Fruit fly (Drosophila melanogaster): Measurements from ENCODE around the gene Qtzl.

Qtzl gene

dm6 chr2L:12006397-12007330, 11.1 kb downstream of the Qtzl start (continued):
- peak; percentile 57 for TF ChIP-seq Atf3 (GFP tag; optimal IDR thresholded peaks at IDR 0.05)
- TF ChIP-seq CG8359 (GFP tag; optimal IDR thresholded peaks at IDR 0.05; ENCODE audit: borderline replicate concordance): no peak
- no peak for TF ChIP-seq MBD-R2 (GFP tag; IDR thresholded peaks at IDR 0.05)
- no peak for TF ChIP-seq Sry-δ (GFP tag; optimal IDR thresholded peaks at IDR 0.05)
- no peak for TF ChIP-seq ttk (GFP tag; IDR thresholded peaks at IDR 0.05)
- TF ChIP-seq z (GFP tag; IDR thresholded peaks at IDR 0.05): no peak
- TF ChIP-seq repo (GFP tag; optimal IDR thresholded peaks at IDR 0.05): peak; percentile 15
- TF ChIP-seq en (GFP tag; optimal IDR thresholded peaks at IDR 0.05): peak; percentile 51
- TF ChIP-seq CG13296 (GFP tag; optimal IDR thresholded peaks at IDR 0.05): peak; percentile 98
- TF ChIP-seq CG15269 (tag; optimal IDR thresholded peaks at IDR 0.05): peak; percentile 96
- TF ChIP-seq CG11247 (GFP tag; IDR thresholded peaks at IDR 0.05): no peak
- no peak for TF ChIP-seq hb (GFP tag; IDR thresholded peaks at IDR 0.05; ENCODE audit: partially characterized antibody)
- TF ChIP-seq CG8388 (GFP tag; optimal IDR thresholded peaks at IDR 0.05): peak; percentile 94
- TF ChIP-seq B-H2 (GFP tag; optimal IDR thresholded peaks at IDR 0.05): peak; percentile 72
- no peak for TF ChIP-seq CG2129 (GFP tag; IDR thresholded peaks at IDR 0.05; ENCODE audit: partially characterized antibody)
- TF ChIP-seq CG1529 (GFP tag; optimal IDR thresholded peaks at IDR 0.05): peak; percentile 86
- no peak for TF ChIP-seq Elba2 (GFP tag; optimal IDR thresholded peaks at IDR 0.05)
- peak; percentile 89 for TF ChIP-seq slou (GFP tag; optimal IDR thresholded peaks at IDR 0.05)
- TF ChIP-seq zen2 (GFP tag; IDR thresholded peaks at IDR 0.05; ENCODE audit: partially characterized antibody): no peak
- peak; percentile 92 for TF ChIP-seq zen (tag; optimal IDR thresholded peaks at IDR 0.05)
- peak; percentile 66 for TF ChIP-seq ab (GFP tag; optimal IDR thresholded peaks at IDR 0.05)
- TF ChIP-seq CG30403 (GFP tag; optimal IDR thresholded peaks at IDR 0.05): peak; percentile 95
- TF ChIP-seq p53 (GFP tag; optimal IDR thresholded peaks at IDR 0.05): no peak
- TF ChIP-seq CTCF (GFP tag; optimal IDR thresholded peaks at IDR 0.05): peak; percentile 21
- peak; percentile 63 for TF ChIP-seq CG8089 (GFP tag; optimal IDR thresholded peaks at IDR 0.05)
- no peak for TF ChIP-seq BEAF-32 (GFP tag; optimal IDR thresholded peaks at IDR 0.05)
- TF ChIP-seq Neu2 (GFP tag; optimal IDR thresholded peaks at IDR 0.05; ENCODE audit: borderline replicate concordance): no peak
- no peak for TF ChIP-seq usp (GFP tag; optimal IDR thresholded peaks at IDR 0.05)
- peak; percentile 90 for TF ChIP-seq CG15011 (GFP tag; optimal IDR thresholded peaks at IDR 0.05)
- TF ChIP-seq CG11695 (GFP tag; IDR thresholded peaks at IDR 0.05): no peak
- TF ChIP-seq pho (GFP tag; optimal IDR thresholded peaks at IDR 0.05): no peak
- peak; percentile 87 for TF ChIP-seq CG2202 (tag; optimal IDR thresholded peaks at IDR 0.05)
- TF ChIP-seq nerfin-1 (tag; optimal IDR thresholded peaks at IDR 0.05): peak; percentile 92
- peak; percentile 89 for TF ChIP-seq ATbp (GFP tag; optimal IDR thresholded peaks at IDR 0.05)
- peak; percentile 96 for TF ChIP-seq CG11504 (tag; optimal IDR thresholded peaks at IDR 0.05)
- no peak for TF ChIP-seq CG12071 (GFP tag; optimal IDR thresholded peaks at IDR 0.05)
- TF ChIP-seq unc-4 (GFP tag; IDR thresholded peaks at IDR 0.05; ENCODE audit: partially characterized antibody): no peak
- TF ChIP-seq nmo (GFP tag; optimal IDR thresholded peaks at IDR 0.05): peak; percentile 99
- peak; percentile 93 for TF ChIP-seq CG17385 (GFP tag; optimal IDR thresholded peaks at IDR 0.05)
- TF ChIP-seq CG13894 (tag; optimal IDR thresholded peaks at IDR 0.05): peak; percentile 45
- no peak for TF ChIP-seq hkb (optimal IDR thresholded peaks at IDR 0.05)
- TF ChIP-seq hkb (GFP tag; IDR thresholded peaks at IDR 0.05): no peak
- TF ChIP-seq CG4707 (GFP tag; optimal IDR thresholded peaks at IDR 0.05): peak; percentile 22
- peak; percentile 91 for TF ChIP-seq CG6765 (GFP tag; optimal IDR thresholded peaks at IDR 0.05)
- peak; percentile 100 for TF ChIP-seq CG9727 (GFP tag; optimal IDR thresholded peaks at IDR 0.05)
- TF ChIP-seq stc (GFP tag; IDR thresholded peaks at IDR 0.05): no peak
- TF ChIP-seq CG15514 (GFP tag; optimal IDR thresholded peaks at IDR 0.05): peak; percentile 80
- no peak for TF ChIP-seq CG32767 (GFP tag; IDR thresholded peaks at IDR 0.05)
- no peak for TF ChIP-seq emc (GFP tag; optimal IDR thresholded peaks at IDR 0.05)

All from whole organism, embryonic.